Worm (Caenorhabditis elegans): ENCODE results near the gene F18G5.1.
A peak's percentile ranks its signal among the peaks of the same experiment; 100 is the strongest.

The F18G5.1 gene

DNA sequence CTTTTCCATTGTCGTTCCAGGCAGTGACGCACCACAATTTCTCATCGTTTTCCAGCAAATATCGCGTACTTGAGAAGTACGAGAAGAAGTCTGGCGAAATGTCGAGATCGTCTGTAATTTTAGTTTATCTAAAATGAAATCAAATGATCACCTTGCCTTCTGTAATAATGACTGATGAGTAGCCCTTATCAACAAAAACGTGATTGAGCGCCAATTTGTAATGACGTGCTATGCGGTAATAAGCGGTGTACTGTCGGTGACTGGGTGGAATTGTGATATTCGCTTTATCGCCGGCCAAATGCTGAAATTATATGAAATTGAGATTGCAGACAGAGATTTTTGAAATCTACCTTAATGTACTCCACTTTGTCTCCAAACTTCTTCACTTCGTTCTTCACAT is 35.8 kb downstream of the F18G5.1 start:
- TF ChIP-seq dmd-4 (tag; optimal IDR thresholded peaks at IDR 0.05; ENCODE audit: borderline replicate concordance), result no peak
- no peak for TF ChIP-seq ceh-19 (GFP tag; optimal IDR thresholded peaks at IDR 0.05)
- TF ChIP-seq sox-2 (GFP tag; IDR thresholded peaks at IDR 0.05), result no peak
- no peak for TF ChIP-seq eyg-1 (tag; optimal IDR thresholded peaks at IDR 0.05)
- TF ChIP-seq ceh-18 (tag; optimal IDR thresholded peaks at IDR 0.05), result no peak
- no peak for TF ChIP-seq pha-4 (tag; optimal IDR thresholded peaks at IDR 0.05)
- no peak for TF ChIP-seq lim-6 (tag; optimal IDR thresholded peaks at IDR 0.05)
- no peak for TF ChIP-seq fkh-10 (GFP tag; optimal IDR thresholded peaks at IDR 0.05)
- no peak for TF ChIP-seq ceh-22 (tag; optimal IDR thresholded peaks at IDR 0.05)
- no peak for TF ChIP-seq ceh-24 (tag; optimal IDR thresholded peaks at IDR 0.05)
- TF ChIP-seq pros-1 (tag; optimal IDR thresholded peaks at IDR 0.05), result no peak

DNA sequence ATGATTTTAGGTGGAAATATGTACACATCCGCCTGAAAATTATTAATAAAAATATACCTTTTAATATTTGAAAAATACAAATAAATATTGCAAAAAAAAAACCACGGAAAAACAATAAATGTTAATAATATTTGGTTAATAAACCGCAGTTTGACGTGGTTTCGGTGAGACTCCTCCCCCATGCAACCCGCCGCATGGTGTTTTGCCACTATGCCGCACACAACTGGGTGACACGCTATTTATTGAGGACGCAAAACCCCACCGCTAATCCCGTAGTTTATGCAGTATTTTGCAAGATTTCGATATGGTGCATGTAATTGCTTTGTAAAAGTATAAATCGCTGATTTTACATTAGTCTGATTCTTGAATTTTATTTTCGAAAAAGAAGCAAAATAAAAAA is 36.9 kb downstream of the F18G5.1 start, which contains the start of gene gly-13:
gly-13 (minus strand) TSS at position 32 of the 400 bp plus-strand sequence.
- TF ChIP-seq mec-3 (tag; optimal IDR thresholded peaks at IDR 0.05; ENCODE audit: borderline replicate concordance) (no peak), tbx-7 (tag; optimal IDR thresholded peaks at IDR 0.05) (no peak), sox-2 (GFP tag; IDR thresholded peaks at IDR 0.05) (no peak), pag-3 (tag; optimal IDR thresholded peaks at IDR 0.05; ENCODE audit: borderline replicate concordance) (no peak), syd-9 (tag; optimal IDR thresholded peaks at IDR 0.05) (peak; percentile 31), ceh-6 (GFP tag; optimal IDR thresholded peaks at IDR 0.05) (peak; percentile 51), nhr-232 (tag; optimal IDR thresholded peaks at IDR 0.05) (peak; percentile 52), elt-4 (tag; optimal IDR thresholded peaks at IDR 0.05) (no peak), madf-2 (tag; optimal IDR thresholded peaks at IDR 0.05) (peak; percentile 43), rnt-1 (tag; optimal IDR thresholded peaks at IDR 0.05) (peak; percentile 62), dmd-4 (tag; optimal IDR thresholded peaks at IDR 0.05; ENCODE audit: borderline replicate concordance) (peak; percentile 26), ceh-19 (GFP tag; optimal IDR thresholded peaks at IDR 0.05) (peak; percentile 80), ceh-14 (tag; optimal IDR thresholded peaks at IDR 0.05) (peak; percentile 63), eyg-1 (tag; optimal IDR thresholded peaks at IDR 0.05) (no peak), hlh-8 (tag; optimal IDR thresholded peaks at IDR 0.05) (peak; percentile 57), fkh-6 (tag; optimal IDR thresholded peaks at IDR 0.05) (peak; percentile 29), nhr-11 (tag; optimal IDR thresholded peaks at IDR 0.05) (no peak), ceh-30 (tag; optimal IDR thresholded peaks at IDR 0.05) (no peak), ceh-45 (GFP tag; IDR thresholded peaks at IDR 0.05) (no peak), lim-6 (tag; optimal IDR thresholded peaks at IDR 0.05) (no peak), unc-42 (tag; optimal IDR thresholded peaks at IDR 0.05) (peak; percentile 23), sdc-2 (tag; optimal IDR thresholded peaks at IDR 0.05) (no peak), ama-1 (optimal IDR thresholded peaks at IDR 0.05) (no peak), pat-9 (tag; optimal IDR thresholded peaks at IDR 0.05) (peak; percentile 56), T23F11.4 (GFP tag; optimal IDR thresholded peaks at IDR 0.05) (peak; percentile 22), hlh-15 (tag; optimal IDR thresholded peaks at IDR 0.05) (peak; percentile 56), che-1 (tag; optimal IDR thresholded peaks at IDR 0.05) (peak; percentile 63), ahr-1 (tag; optimal IDR thresholded peaks at IDR 0.05) (peak; percentile 9), fax-1 (tag; optimal IDR thresholded peaks at IDR 0.05) (peak; percentile 76), Y22D7AL.16 (tag; optimal IDR thresholded peaks at IDR 0.05) (peak; percentile 30), sox-4 (tag; optimal IDR thresholded peaks at IDR 0.05) (peak; percentile 70), tbx-2 (tag; optimal IDR thresholded peaks at IDR 0.05) (peak; percentile 76), ceh-9 (tag; optimal IDR thresholded peaks at IDR 0.05) (no peak), dve-1 (tag; optimal IDR thresholded peaks at IDR 0.05) (peak; percentile 2), ets-4 (tag; optimal IDR thresholded peaks at IDR 0.05) (peak; percentile 20), unc-55 (GFP tag; optimal IDR thresholded peaks at IDR 0.05) (no peak), pax-1 (tag; optimal IDR thresholded peaks at IDR 0.05) (no peak), odd-2 (tag; optimal IDR thresholded peaks at IDR 0.05) (peak; percentile 58), ceh-2 (tag; optimal IDR thresholded peaks at IDR 0.05) (peak; percentile 38), hlh-13 (GFP tag; optimal IDR thresholded peaks at IDR 0.05) (peak; percentile 48), ceh-24 (tag; optimal IDR thresholded peaks at IDR 0.05) (peak; percentile 19), pha-4 (tag; optimal IDR thresholded peaks at IDR 0.05) (no peak), pros-1 (tag; optimal IDR thresholded peaks at IDR 0.05) (no peak), C38D4.7 (GFP tag; optimal IDR thresholded peaks at IDR 0.05) (peak; percentile 48), F13H6.1 (tag; optimal IDR thresholded peaks at IDR 0.05) (peak; percentile 37), pha-2 (tag; optimal IDR thresholded peaks at IDR 0.05) (peak; percentile 55), hlh-30 (tag; optimal IDR thresholded peaks at IDR 0.05; ENCODE audit: insufficient read depth) (no peak), ceh-48 (tag; optimal IDR thresholded peaks at IDR 0.05) (no peak)
